Fruit fly (Drosophila melanogaster) whole organism, embryonic: ENCODE data around the gene defl.

Source experiments
- Blimp-1 ChIP-seq: fragments of 200-800 bp; sonication (Bioruptor generic); optimal IDR thresholded peaks from 3 replicates; lab custom pipeline; 2018; ENCODE audit warnings: missing biosample characterization, missing genetic modification characterization, mild to moderate bottlenecking, moderate library complexity, missing genetic modification reagents
- CG11085 ChIP-seq: fragments of 200-800 bp; sonication (Bioruptor generic); IDR thresholded peaks from 2 replicates; pipeline ENCODE4 v1.3.6; 2022; ENCODE audit warnings: missing biosample characterization, missing genetic modification characterization
- CG11398 ChIP-seq: fragments of 200-800 bp; sonication (Bioruptor generic); optimal IDR thresholded peaks from 2 replicates; lab custom pipeline; 2016; ENCODE audit warnings: missing biosample characterization, missing genetic modification characterization
- CG11456 ChIP-seq: fragments of 200-800 bp; sonication (Bioruptor generic); IDR thresholded peaks from 3 replicates; pipeline ENCODE4 v1.3.6; 2022; ENCODE audit warnings: missing biosample characterization, missing genetic modification characterization
- CG11723 ChIP-seq: fragments of 200-800 bp; sonication (Bioruptor generic); optimal IDR thresholded peaks from 2 replicates; lab custom pipeline; 2017; ENCODE audit warnings: missing biosample characterization, mild to moderate bottlenecking, missing genetic modification characterization
- CG12071 ChIP-seq: fragments of 200-800 bp; sonication (Bioruptor generic); optimal IDR thresholded peaks from 3 replicates; lab custom pipeline; 2018; ENCODE audit warnings: missing biosample characterization, mild to moderate bottlenecking, missing genetic modification characterization
- CG1233 ChIP-seq: fragments of 200-800 bp; sonication (Bioruptor generic); optimal IDR thresholded peaks from 4 replicates; lab custom pipeline; 2018; ENCODE audit warnings: missing biosample characterization, mild to moderate bottlenecking, missing genetic modification characterization
- CG13296 ChIP-seq: fragments of 200-800 bp; sonication (Bioruptor generic); optimal IDR thresholded peaks from 3 replicates; lab custom pipeline; 2018; ENCODE audit warnings: missing biosample characterization, mild to moderate bottlenecking, missing genetic modification characterization
- CG13775 ChIP-seq: fragments of 200-800 bp; sonication (Bioruptor generic); optimal IDR thresholded peaks from 3 replicates; lab custom pipeline; 2017; ENCODE audit warnings: missing biosample characterization, mild to moderate bottlenecking, missing genetic modification characterization
- CG14667 ChIP-seq: fragments of 200-800 bp; sonication (Bioruptor generic); IDR thresholded peaks from 2 replicates; pipeline ENCODE4 v1.3.6; 2022; ENCODE audit warnings: missing biosample characterization, missing genetic modification characterization
- CG15479 ChIP-seq: fragments of 200-800 bp; sonication (Bioruptor generic); optimal IDR thresholded peaks from 3 replicates; lab custom pipeline; 2019; ENCODE audit warnings: missing biosample characterization, mild to moderate bottlenecking, missing genetic modification characterization, moderate library complexity
- CG1647 ChIP-seq: fragments of 200-800 bp; sonication (Bioruptor generic); optimal IDR thresholded peaks from 3 replicates; lab custom pipeline; 2016; ENCODE audit warnings: missing biosample characterization, missing genetic modification characterization
- CG18764 ChIP-seq: fragments of 200-800 bp; sonication (Bioruptor generic); optimal IDR thresholded peaks from 3 replicates; lab custom pipeline; 2016; ENCODE audit warnings: missing biosample characterization, missing genetic modification characterization
- CG31224 ChIP-seq: fragments of 200-800 bp; sonication (Bioruptor generic); IDR thresholded peaks from 2 replicates; pipeline ENCODE4 v1.3.6; 2022; ENCODE audit warnings: missing biosample characterization, missing genetic modification characterization
- CG3163 ChIP-seq: fragments of 200-800 bp; sonication (Bioruptor generic); optimal IDR thresholded peaks from 3 replicates; lab custom pipeline; 2016; ENCODE audit warnings: missing biosample characterization, missing genetic modification characterization
- CG32767 ChIP-seq: fragments of 200-800 bp; sonication (Bioruptor generic); IDR thresholded peaks from 2 replicates; pipeline ENCODE4 v1.3.6; 2022; ENCODE audit warnings: missing biosample characterization, missing genetic modification characterization
- CG3726 ChIP-seq: fragments of 200-800 bp; sonication (Bioruptor generic); IDR thresholded peaks from 3 replicates; pipeline ENCODE4, ENCODE4 v1.3.6; 2022; ENCODE audit warnings: missing biosample characterization, missing genetic modification characterization
- CG4820 ChIP-seq: fragments of 200-800 bp; sonication (Bioruptor generic); optimal IDR thresholded peaks from 3 replicates; lab custom pipeline; 2016; ENCODE audit warnings: missing biosample characterization, missing genetic modification characterization
- CG5245 ChIP-seq: fragments of 200-800 bp; sonication (Bioruptor generic); optimal IDR thresholded peaks from 3 replicates; lab custom pipeline; 2016; ENCODE audit warnings: missing biosample characterization, missing genetic modification characterization
- CG7786 ChIP-seq: fragments of 200-800 bp; sonication (Bioruptor generic); optimal IDR thresholded peaks from 2 replicates; lab custom pipeline; 2016; ENCODE audit warnings: missing biosample characterization, missing genetic modification characterization
- CG7987 ChIP-seq: fragments of 200-800 bp; sonication (Bioruptor generic); optimal IDR thresholded peaks from 2 replicates; lab custom pipeline; 2018; ENCODE audit warnings: missing biosample characterization, mild to moderate bottlenecking, missing genetic modification characterization, moderate library complexity
- CG8089 ChIP-seq: fragments of 200-800 bp; sonication (Bioruptor generic); optimal IDR thresholded peaks from 3 replicates; lab custom pipeline; 2016; ENCODE audit warnings: missing biosample characterization, missing genetic modification characterization
- CG8944 ChIP-seq: fragments of 200-800 bp; sonication (Bioruptor generic); optimal IDR thresholded peaks from 3 replicates; lab custom pipeline; 2016; ENCODE audit warnings: missing biosample characterization, missing genetic modification characterization
- CG9727 ChIP-seq: fragments of 200-800 bp; sonication (Bioruptor generic); optimal IDR thresholded peaks from 3 replicates; lab custom pipeline; 2017; ENCODE audit warnings: missing biosample characterization, mild to moderate bottlenecking, missing genetic modification characterization
- CG9876 ChIP-seq: fragments of 200-800 bp; sonication (Bioruptor generic); optimal IDR thresholded peaks from 2 replicates; lab custom pipeline; 2016; ENCODE audit warnings: missing biosample characterization, missing genetic modification characterization
- CkIIα-i1 ChIP-seq: fragments of 200-800 bp; sonication (Bioruptor generic); IDR thresholded peaks from 2 replicates; pipeline ENCODE4 v1.3.6; 2022; ENCODE audit warnings: missing biosample characterization, missing genetic modification characterization
- CoRest ChIP-seq: fragments of 200-800 bp; sonication (Bioruptor generic); optimal IDR thresholded peaks from 3 replicates; lab custom pipeline; 2018; ENCODE audit warnings: missing biosample characterization, mild to moderate bottlenecking, missing genetic modification characterization, moderate library complexity
- Deaf1 ChIP-seq: fragments of 200-800 bp; optimal IDR thresholded peaks from 3 replicates; lab custom pipeline; 2019; ENCODE audit warnings: missing biosample characterization, mild to moderate bottlenecking, missing genetic modification characterization, moderate library complexity
- Dfd ChIP-seq, 2 experiments: fragments of >200 bp; optimal IDR thresholded peaks; 2 replicates each; lab custom pipeline; 2017; ENCODE audit warnings: missing biosample characterization in 2 of 2, missing genetic modification characterization in 2 of 2
- Fer2 ChIP-seq: fragments of 200-800 bp; sonication (Bioruptor generic); optimal IDR thresholded peaks from 2 replicates; lab custom pipeline; 2018; ENCODE audit warnings: missing biosample characterization, mild to moderate bottlenecking, missing genetic modification characterization, moderate library complexity
- Fer3 ChIP-seq: fragments of 200-800 bp; sonication (Bioruptor generic); optimal IDR thresholded peaks from 2 replicates; lab custom pipeline; 2018; ENCODE audit warnings: missing biosample characterization, mild to moderate bottlenecking, missing genetic modification characterization, moderate library complexity
- Sin3A ChIP-seq: fragments of >200 bp; optimal IDR thresholded peaks from 2 replicates; lab custom pipeline; 2018
- Sry-δ ChIP-seq: fragments of 200-800 bp; sonication (Bioruptor generic); optimal IDR thresholded peaks from 2 replicates; lab custom pipeline; 2016; ENCODE audit warnings: missing biosample characterization, missing genetic modification characterization
- Ssrp ChIP-seq: fragments of 200-800 bp; sonication (Bioruptor generic); optimal IDR thresholded peaks from 2 replicates; lab custom pipeline; 2018; ENCODE audit warnings: missing biosample characterization, mild to moderate bottlenecking, missing genetic modification characterization, moderate library complexity
- Trl ChIP-seq, 3 experiments: fragments of >200 bp in 2 of 3; fragments of 200-800 bp in 1 of 3; sonication (Bioruptor generic) in 1 of 3; optimal IDR thresholded peaks; 2 replicates in 1 of 3; 3 replicates in 2 of 3; lab custom pipeline; 2016 to 2017; ENCODE audit warnings: missing biosample characterization in 1 of 3, missing genetic modification characterization in 1 of 3
- Usf ChIP-seq: fragments of 200-800 bp; sonication (Bioruptor generic); optimal IDR thresholded peaks from 2 replicates; lab custom pipeline; 2017; ENCODE audit warnings: missing genotype, missing biosample characterization, missing genetic modification characterization
- amos ChIP-seq: fragments of 200-800 bp; sonication (Bioruptor generic); IDR thresholded peaks from 2 replicates; pipeline ENCODE4 v1.3.6; 2022; ENCODE audit warnings: missing biosample characterization, missing genetic modification characterization; ENCODE audit not compliant: partially characterized antibody
- aop ChIP-seq: fragments of 200-800 bp; sonication (Bioruptor generic); IDR thresholded peaks from 2 replicates; pipeline ENCODE4 v1.3.6; 2022; ENCODE audit warnings: missing biosample characterization, missing genetic modification characterization
- bcd ChIP-seq: fragments of 200-800 bp; sonication (Bioruptor generic); optimal IDR thresholded peaks from 2 replicates; lab custom pipeline; 2017; ENCODE audit warnings: missing biosample characterization, mild to moderate bottlenecking, missing genetic modification characterization
- ci ChIP-seq: fragments of 200-800 bp; sonication (Bioruptor generic); IDR thresholded peaks from 3 replicates; pipeline ENCODE4 v1.3.6; 2022; ENCODE audit warnings: missing biosample characterization, missing genetic modification characterization
- fd102C ChIP-seq: fragments of 200-800 bp; sonication (Bioruptor generic); optimal IDR thresholded peaks from 2 replicates; lab custom pipeline; 2018; ENCODE audit warnings: missing biosample characterization, mild to moderate bottlenecking, missing genetic modification characterization, moderate library complexity
- fru ChIP-seq: fragments of >200 bp; optimal IDR thresholded peaks from 2 replicates; lab custom pipeline; 2017
- ftz-f1 ChIP-seq: fragments of 200-800 bp; sonication (Bioruptor generic); optimal IDR thresholded peaks from 2 replicates; lab custom pipeline; 2016; ENCODE audit warnings: missing biosample characterization, missing genetic modification characterization
- kay ChIP-seq: fragments of 200-800 bp; sonication (Bioruptor generic); optimal IDR thresholded peaks from 2 replicates; lab custom pipeline; 2016; ENCODE audit warnings: missing biosample characterization, missing genetic modification characterization
- odd ChIP-seq: fragments of 200-800 bp; sonication (Bioruptor generic); optimal IDR thresholded peaks from 2 replicates; lab custom pipeline; 2017; ENCODE audit warnings: missing biosample characterization, mild to moderate bottlenecking, missing genetic modification characterization
- pan ChIP-seq, 4 experiments: fragments of >200 bp in 3 of 4; fragments of 200-800 bp in 1 of 4; sonication (Bioruptor generic) in 1 of 4; optimal IDR thresholded peaks in 3 of 4; IDR thresholded peaks in 1 of 4; 2 replicates each; pipeline versions ENCODE4 v1.3.6 to Lab custom; 2017 to 2022; ENCODE audit warnings: missing biosample characterization in 2 of 4, missing genetic modification characterization in 2 of 4, mixed read lengths in 1 of 4
- row ChIP-seq: fragments of 200-800 bp; sonication (Bioruptor generic); IDR thresholded peaks from 3 replicates; pipeline ENCODE4 v1.3.6; 2022; ENCODE audit warnings: missing biosample characterization, missing genetic modification characterization
- sd ChIP-seq: fragments of 200-800 bp; sonication (Bioruptor generic); optimal IDR thresholded peaks from 3 replicates; lab custom pipeline; 2018; ENCODE audit warnings: missing biosample characterization, mild to moderate bottlenecking, missing genetic modification characterization, moderate library complexity
- sob ChIP-seq: fragments of 200-800 bp; sonication (Bioruptor generic); IDR thresholded peaks from 2 replicates; pipeline ENCODE4 v1.3.6; 2022; ENCODE audit warnings: missing biosample characterization, missing genetic modification characterization
- vnd ChIP-seq: fragments of 200-800 bp; sonication (Bioruptor generic); IDR thresholded peaks from 3 replicates; pipeline ENCODE4 v1.3.6; 2022; ENCODE audit warnings: missing biosample characterization, missing genetic modification characterization; ENCODE audit not compliant: partially characterized antibody
- wek ChIP-seq: fragments of 200-800 bp; sonication (Bioruptor generic); optimal IDR thresholded peaks from 3 replicates; lab custom pipeline; 2018; ENCODE audit warnings: missing biosample characterization, mild to moderate bottlenecking, missing genetic modification characterization, moderate library complexity

Gene defl

DNA sequence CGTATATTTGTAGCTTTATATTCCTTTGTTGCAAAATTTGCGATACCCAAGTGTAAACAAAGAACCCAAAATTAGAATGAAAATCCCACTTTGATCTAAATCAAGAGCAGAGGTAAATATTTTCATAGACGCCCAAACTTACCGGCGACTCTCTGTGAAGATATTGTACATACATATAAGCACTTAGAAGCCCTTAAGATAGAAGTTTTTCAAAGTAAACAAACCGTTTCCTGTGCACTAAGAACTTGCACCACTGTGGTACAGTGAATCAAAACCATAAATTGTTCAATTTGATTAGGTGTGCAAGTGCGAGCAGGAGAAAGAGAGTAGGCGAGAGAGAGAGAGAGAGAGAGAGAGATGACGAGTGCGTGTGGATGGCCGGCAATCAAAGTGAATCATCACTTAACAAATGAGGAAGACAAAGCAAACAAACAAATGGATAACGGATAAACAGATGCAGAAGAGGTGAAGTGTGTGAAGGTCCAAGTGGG is 45.2 kb upstream of the defl start (continued):
- peak; percentile 92 for TF ChIP-seq CG15479 (GFP tag; lab: Kevin White, UChicago)
- no peak for TF ChIP-seq CG9876 (GFP tag; lab: Kevin White, UChicago)
- peak; percentile 43; the same call in 1 of the 3 replicates for TF ChIP-seq row
- TF ChIP-seq CG1647 (GFP tag; lab: Kevin White, UChicago), result no peak
- TF ChIP-seq aop (GFP tag; lab: Robert Waterston, UW), result no peak
- TF ChIP-seq vnd (GFP tag; lab: Robert Waterston, UW), result no peak
- no peak for TF ChIP-seq CG9727
- no peak for TF ChIP-seq Blimp-1 (GFP tag; lab: Kevin White, UChicago)
- no peak for TF ChIP-seq CoRest
- TF ChIP-seq CG4820 (GFP tag; lab: Kevin White, UChicago), result no peak
- no peak for TF ChIP-seq amos (GFP tag; lab: Robert Waterston, UW)
- TF ChIP-seq CG31224, result no peak
- peak; percentile 17 for TF ChIP-seq CG3163 (GFP tag; lab: Kevin White, UChicago)
- TF ChIP-seq Trl (optimal IDR thresholded peaks at IDR 0.05; lab: Kevin White, UChicago), result peak; percentile 58 to 79
- TF ChIP-seq Trl (GFP tag; optimal IDR thresholded peaks at IDR 0.05; lab: Kevin White, UChicago), result peak; percentile 5
- TF ChIP-seq Fer3 (tag; lab: Kevin White, UChicago), result no peak
- TF ChIP-seq CG8944, result no peak
- TF ChIP-seq CG7987 (GFP tag; lab: Kevin White, UChicago), result no peak
- TF ChIP-seq CG11085 (GFP tag; lab: Robert Waterston, UW), result no peak
- TF ChIP-seq CG11398 (GFP tag; lab: Kevin White, UChicago), result no peak
- TF ChIP-seq Ssrp (tag; lab: Kevin White, UChicago), result peak; percentile 8
- TF ChIP-seq Usf (GFP tag; lab: Kevin White, UChicago), result no peak
- TF ChIP-seq ftz-f1, result no peak
- no peak for TF ChIP-seq Deaf1 (tag; lab: Kevin White, UChicago)
- no peak for TF ChIP-seq fd102C
- TF ChIP-seq CG13775 (GFP tag; lab: Kevin White, UChicago), result no peak
- no peak for TF ChIP-seq CG14667
- no peak for TF ChIP-seq CG5245 (GFP tag; lab: Kevin White, UChicago)
- TF ChIP-seq odd, result no peak
- no peak for TF ChIP-seq fru (lab: Kevin White, UChicago)
- TF ChIP-seq bcd (GFP tag; lab: Kevin White, UChicago), result no peak
- TF ChIP-seq CG32767, result no peak
- TF ChIP-seq pan (optimal IDR thresholded peaks at IDR 0.05; lab: Kevin White, UChicago), result no peak
- no peak for TF ChIP-seq pan (GFP tag; optimal IDR thresholded peaks at IDR 0.05 in 1 of 2, IDR thresholded peaks at IDR 0.05 in 1 of 2)
- no peak for TF ChIP-seq CG11456 (GFP tag; lab: Robert Waterston, UW)
- no peak for TF ChIP-seq wek
- no peak for TF ChIP-seq CG11723
- no peak for TF ChIP-seq CG18764 (GFP tag; lab: Kevin White, UChicago)
- no peak for TF ChIP-seq CG7786
- TF ChIP-seq sob (GFP tag; lab: Robert Waterston, UW), result no peak
- no peak for TF ChIP-seq CkIIα-i1
- no peak for TF ChIP-seq Sry-δ
- no peak for TF ChIP-seq ci (GFP tag; lab: Robert Waterston, UW)
- peak; percentile 88 for TF ChIP-seq kay (GFP tag; lab: Kevin White, UChicago)
- no peak for TF ChIP-seq Fer2 (tag; lab: Kevin White, UChicago)
- TF ChIP-seq CG1233 (GFP tag; lab: Kevin White, UChicago), result peak; percentile 26
- TF ChIP-seq sd, result peak; percentile 20
- TF ChIP-seq CG3726 (GFP tag; lab: Robert Waterston, UW), result no peak
- TF ChIP-seq CG12071 (GFP tag; lab: Kevin White, UChicago), result no peak
- no peak for TF ChIP-seq CG13296 (GFP tag; lab: Kevin White, UChicago)
- TF ChIP-seq CG8089, result peak; percentile 3
- no peak for TF ChIP-seq Sin3A
- no peak for TF ChIP-seq Dfd (GFP tag; optimal IDR thresholded peaks at IDR 0.05; lab: Kevin White, UChicago)
